Fruit fly (Drosophila melanogaster) whole organism, pupa: ENCODE results near the gene bsf.

ENCODE experiments used
- CG10348 ChIP-seq: fragments of 200-800 bp; sonication (Bioruptor generic); IDR thresholded peaks from 2 replicates; pipeline ENCODE4 v1.3.6; 2022; ENCODE audit warnings: missing biosample characterization, missing genetic modification characterization
- CG12605 ChIP-seq: fragments of 200-800 bp; sonication (Bioruptor generic); IDR thresholded peaks from 2 replicates; pipeline ENCODE4 v1.3.6; 2022; ENCODE audit warnings: missing biosample characterization, missing genetic modification characterization
- CG13204 ChIP-seq: fragments of 200-800 bp; sonication (Bioruptor generic); optimal IDR thresholded peaks from 2 replicates; lab custom pipeline; 2018; ENCODE audit warnings: missing biosample characterization, mild to moderate bottlenecking, missing genetic modification characterization, moderate library complexity
- CG14655 ChIP-seq: fragments of 200-800 bp; sonication (Bioruptor generic); optimal IDR thresholded peaks from 3 replicates; lab custom pipeline; 2017; ENCODE audit warnings: mild to moderate bottlenecking, missing biosample characterization, missing genetic modification reagents, missing genetic modification characterization
- CG15710 ChIP-seq: fragments of 200-800 bp; sonication (Bioruptor generic); optimal IDR thresholded peaks from 2 replicates; lab custom pipeline; 2018; ENCODE audit warnings: missing biosample characterization, mild to moderate bottlenecking, missing genetic modification characterization, moderate library complexity
- CG17806 ChIP-seq: fragments of 200-800 bp; sonication (Bioruptor generic); optimal IDR thresholded peaks from 2 replicates; lab custom pipeline; 2018; ENCODE audit warnings: missing biosample characterization, mild to moderate bottlenecking, missing genetic modification characterization, moderate library complexity
- CG32121 ChIP-seq: fragments of 200-800 bp; sonication (Bioruptor generic); IDR thresholded peaks from 2 replicates; pipeline ENCODE4 v1.3.6; 2022; ENCODE audit warnings: missing biosample characterization, missing genetic modification characterization
- CG34367 ChIP-seq: fragments of 200-800 bp; sonication (Bioruptor generic); optimal IDR thresholded peaks from 2 replicates; lab custom pipeline; 2018; ENCODE audit warnings: missing biosample characterization, mild to moderate bottlenecking, missing genetic modification characterization
- CG4496 ChIP-seq: fragments of 200-800 bp; sonication (Bioruptor generic); IDR thresholded peaks from 3 replicates; pipeline ENCODE4 v1.3.6; 2022; ENCODE audit warnings: missing biosample characterization, missing genetic modification characterization
- CG8159 ChIP-seq: fragments of 200-800 bp; sonication (Bioruptor generic); optimal IDR thresholded peaks from 3 replicates; lab custom pipeline; 2018; ENCODE audit warnings: missing biosample characterization, mild to moderate bottlenecking, missing genetic modification characterization, moderate library complexity
- CG8301 ChIP-seq: fragments of 200-800 bp; sonication (Bioruptor generic); optimal IDR thresholded peaks from 2 replicates; lab custom pipeline; 2018; ENCODE audit warnings: missing biosample characterization, mild to moderate bottlenecking, missing genetic modification characterization
- CG9948 ChIP-seq: fragments of 200-800 bp; sonication (Bioruptor generic); optimal IDR thresholded peaks from 2 replicates; lab custom pipeline; 2018; ENCODE audit warnings: missing biosample characterization, mild to moderate bottlenecking, missing genetic modification characterization, moderate library complexity
- D1 ChIP-seq: fragments of 200-800 bp; sonication (Bioruptor generic); optimal IDR thresholded peaks from 2 replicates; lab custom pipeline; 2018; ENCODE audit warnings: missing biosample characterization, mild to moderate bottlenecking, missing genetic modification characterization, moderate library complexity
- EcR ChIP-seq: fragments of 200-800 bp; sonication (Bioruptor generic); optimal IDR thresholded peaks from 3 replicates; lab custom pipeline; 2019; ENCODE audit warnings: missing biosample characterization, missing genetic modification characterization, mild to moderate bottlenecking, moderate library complexity, missing genetic modification reagents
- Ets98B ChIP-seq: fragments of 200-800 bp; sonication (Bioruptor generic); IDR thresholded peaks from 2 replicates; pipeline ENCODE4 v1.3.6; 2022; ENCODE audit warnings: missing biosample characterization, missing genetic modification characterization
- Pif1A ChIP-seq: fragments of 200-800 bp; sonication (Bioruptor generic); optimal IDR thresholded peaks from 3 replicates; lab custom pipeline; 2016; ENCODE audit warnings: missing biosample characterization, missing genetic modification characterization
- Pif1B ChIP-seq: fragments of 200-800 bp; sonication (Bioruptor generic); optimal IDR thresholded peaks from 3 replicates; lab custom pipeline; 2016; ENCODE audit warnings: missing biosample characterization, missing genetic modification characterization
- Snoo ChIP-seq: fragments of 200-800 bp; sonication (Bioruptor generic); optimal IDR thresholded peaks from 3 replicates; lab custom pipeline; 2017; ENCODE audit warnings: missing biosample characterization, mild to moderate bottlenecking, missing genetic modification characterization, inconsistent platforms
- fd96Ca ChIP-seq: fragments of 200-800 bp; sonication (Bioruptor generic); IDR thresholded peaks from 3 replicates; pipeline ENCODE4 v1.3.6; 2022; ENCODE audit warnings: missing biosample characterization, missing genetic modification characterization
- gl ChIP-seq: fragments of 200-800 bp; sonication (Bioruptor generic); optimal IDR thresholded peaks from 2 replicates; lab custom pipeline; 2018; ENCODE audit warnings: missing biosample characterization, mild to moderate bottlenecking, missing genetic modification characterization
- rn ChIP-seq: fragments of 200-800 bp; sonication (Bioruptor generic); IDR thresholded peaks from 2 replicates; pipeline ENCODE4 v1.3.6; 2022; ENCODE audit warnings: missing biosample characterization, missing genetic modification characterization

Gene bsf

dm6 chr2L:18481746-18482145 lies 27.4 kb upstream of the bsf start:
- no peak for TF ChIP-seq gl (tag; lab: Kevin White, UChicago)
- TF ChIP-seq Pif1A (GFP tag; lab: Kevin White, UChicago) = no peak
- TF ChIP-seq EcR (GFP tag; lab: Kevin White, UChicago) = peak; percentile 70
- TF ChIP-seq fd96Ca (GFP tag; lab: Robert Waterston, UW) = no peak
- peak; percentile 60 for TF ChIP-seq CG13204
- no peak for TF ChIP-seq rn (GFP tag; lab: Robert Waterston, UW)
- no peak for TF ChIP-seq D1 (tag; lab: Kevin White, UChicago)
- TF ChIP-seq Snoo (tag; lab: Kevin White, UChicago) = no peak
- no peak for TF ChIP-seq CG32121 (GFP tag; lab: Robert Waterston, UW)

- TF ChIP-seq CG32121 (GFP tag; lab: Robert Waterston, UW) (no peak), CG12605 (GFP tag; lab: Robert Waterston, UW) (no peak), CG15710 (tag; lab: Kevin White, UChicago) (no peak), CG14655 (GFP tag; lab: Kevin White, UChicago) (no peak), CG34367 (tag; lab: Kevin White, UChicago) (no peak), CG8301 (tag; lab: Kevin White, UChicago) (no peak), EcR (GFP tag; lab: Kevin White, UChicago) (no peak)
Measured at dm6 chr2L:18481064-18481463, 26.7 kb upstream of the bsf start.

dm6 chr2L:18480326-18481028 lies 26.1 kb upstream of the bsf start:
- no peak for TF ChIP-seq CG32121 (GFP tag; lab: Robert Waterston, UW)
- TF ChIP-seq EcR (GFP tag; lab: Kevin White, UChicago) = peak; percentile 73
- TF ChIP-seq, all 21 proteins: peak for 1

dm6 chr2L:18479177-18479521 lies 24.8 kb upstream of the bsf start:
- no peak for TF ChIP-seq gl (tag; lab: Kevin White, UChicago)
- no peak for TF ChIP-seq Ets98B (GFP tag; lab: Robert Waterston, UW)
- TF ChIP-seq Snoo (tag; lab: Kevin White, UChicago) = no peak
- TF ChIP-seq CG4496 (GFP tag; lab: Robert Waterston, UW) = 0 out of 3 replicates have a peak, but pooled peaks have one; percentile 25
- TF ChIP-seq EcR (GFP tag; lab: Kevin White, UChicago) = peak; percentile 7
- TF ChIP-seq CG8301 (tag; lab: Kevin White, UChicago) = no peak
- TF ChIP-seq Pif1B (GFP tag; lab: Kevin White, UChicago) = no peak
- TF ChIP-seq CG9948 (tag; lab: Kevin White, UChicago) = no peak

- no peak for TF ChIP-seq CG32121 (GFP tag; lab: Robert Waterston, UW)
- TF ChIP-seq Ets98B (GFP tag; lab: Robert Waterston, UW) = no peak
- TF ChIP-seq CG10348 (GFP tag; lab: Robert Waterston, UW) = no peak
- no peak for TF ChIP-seq Pif1B (GFP tag; lab: Kevin White, UChicago)
- TF ChIP-seq Snoo (tag; lab: Kevin White, UChicago) = no peak
- no peak for TF ChIP-seq rn (GFP tag; lab: Robert Waterston, UW)
- TF ChIP-seq CG9948 (tag; lab: Kevin White, UChicago) = no peak
- TF ChIP-seq CG14655 (GFP tag; lab: Kevin White, UChicago) = no peak
- TF ChIP-seq CG34367 (tag; lab: Kevin White, UChicago) = no peak
Measured at dm6 chr2L:18478509-18479176, 24.3 kb upstream of the bsf start.

dm6 chr2L:18477455-18477854 lies 23.1 kb upstream of the bsf start:
- TF ChIP-seq D1 (tag; lab: Kevin White, UChicago) (peak; percentile 73), rn (GFP tag; lab: Robert Waterston, UW) (peak; percentile 74), EcR (GFP tag; lab: Kevin White, UChicago) (peak; percentile 78), CG32121 (GFP tag; lab: Robert Waterston, UW) (peak; percentile 47; the same call in 1 of the 2 replicates), Pif1B (GFP tag; lab: Kevin White, UChicago) (peak; percentile 78), CG13204 (peak; percentile 76), CG9948 (tag; lab: Kevin White, UChicago) (peak; percentile 87), CG12605 (GFP tag; lab: Robert Waterston, UW) (peak; percentile 63), CG17806 (tag; lab: Kevin White, UChicago) (peak; percentile 89), fd96Ca (GFP tag; lab: Robert Waterston, UW) (0 out of 3 replicates have a peak, but pooled peaks have one; percentile 25), CG14655 (GFP tag; lab: Kevin White, UChicago) (peak; percentile 73), CG34367 (tag; lab: Kevin White, UChicago) (peak; percentile 86), CG15710 (tag; lab: Kevin White, UChicago) (peak; percentile 94), Ets98B (GFP tag; lab: Robert Waterston, UW) (peak; percentile 72), CG4496 (GFP tag; lab: Robert Waterston, UW) (peak; percentile 85), Pif1A (GFP tag; lab: Kevin White, UChicago) (peak; percentile 85), Snoo (tag; lab: Kevin White, UChicago) (peak; percentile 75), gl (tag; lab: Kevin White, UChicago) (peak; percentile 77), CG10348 (GFP tag; lab: Robert Waterston, UW) (no peak), CG8301 (tag; lab: Kevin White, UChicago) (peak; percentile 64), CG8159 (peak; percentile 93)
